Worm (Caenorhabditis elegans) whole organism, L4 larva: ENCODE measurements around the gene srab-10.

ENCODE experiments used
- F26F4.8 ChIP-seq: fragments of 200-800 bp; sonication (Bioruptor generic); conservative IDR thresholded peaks from 2 replicates; pipeline ENCODE4 v1.3.6; 2022; ENCODE audit warnings: missing genetic modification characterization, missing compliant biosample characterization
- F44E2.7 ChIP-seq: fragments of 200-800 bp; sonication (Bioruptor generic); IDR thresholded peaks from 2 replicates; pipeline ENCODE4 v2.1.2; 2022; ENCODE audit warnings: missing genetic modification characterization, missing compliant biosample characterization
- R02D3.7 ChIP-seq: fragments of 150-350 bp; sonication (generic microtip); optimal IDR thresholded peaks from 3 replicates; lab custom pipeline; 2014; ENCODE audit warnings: missing biosample characterization, missing genetic modification characterization
- T20F7.1 ChIP-seq: fragments of 200-800 bp; sonication (Bioruptor generic); optimal IDR thresholded peaks from 2 replicates; lab custom pipeline; 2018; ENCODE audit warnings: mild to moderate bottlenecking, missing genetic modification characterization, missing compliant biosample characterization
- Y105C5A.15 ChIP-seq: fragments of 200-800 bp; sonication (Bioruptor generic); IDR thresholded peaks from 2 replicates; pipeline ENCODE4 v1.3.6; 2022; ENCODE audit warnings: missing genetic modification characterization, missing compliant biosample characterization
- ZK546.5 ChIP-seq, 2 experiments: sonication (generic microtip); optimal IDR thresholded peaks; 2 replicates each; lab custom pipeline; 2017; ENCODE audit warnings: missing biosample characterization in 2 of 2, missing genetic modification characterization in 2 of 2
- aha-1 ChIP-seq: fragments of 150-350 bp; peaks from one replicate; lab custom pipeline; 2014; ENCODE audit warnings: missing biosample characterization, missing genetic modification characterization
- aly-2 ChIP-seq: sonication (generic microtip); optimal IDR thresholded peaks from 2 replicates; lab custom pipeline; 2018; ENCODE audit warnings: missing biosample characterization, missing genetic modification characterization
- ama-1 ChIP-seq: fragments of 150-350 bp; optimal IDR thresholded peaks from 2 replicates; lab custom pipeline; 2014; ENCODE audit warnings: inconsistent platforms, mixed read lengths
- arid-1 ChIP-seq: fragments of 200-800 bp; sonication (Bioruptor generic); conservative IDR thresholded peaks from 2 replicates; pipeline ENCODE4 v1.3.6; 2022; ENCODE audit warnings: missing genetic modification reagents, missing genetic modification characterization, missing compliant biosample characterization
- ceh-32 ChIP-seq: sonication (generic microtip); optimal IDR thresholded peaks from 2 replicates; lab custom pipeline; 2016; ENCODE audit warnings: mild to moderate bottlenecking, missing genetic modification characterization, missing compliant biosample characterization; ENCODE audit not compliant: poor library complexity
- ces-1 ChIP-seq: fragments of 150-350 bp; sonication (generic microtip); optimal IDR thresholded peaks from 4 replicates; lab custom pipeline; 2014; ENCODE audit warnings: missing biosample characterization, missing genetic modification reagents, missing genetic modification characterization
- ctbp-1 ChIP-seq: fragments of 200-800 bp; sonication (Bioruptor generic); IDR thresholded peaks from 2 replicates; pipeline ENCODE4 v1.3.6; 2022; ENCODE audit warnings: missing genetic modification reagents, missing genetic modification characterization, missing compliant biosample characterization
- daf-19 ChIP-seq: fragments of 200-800 bp; sonication (Bioruptor generic); conservative IDR thresholded peaks from 2 replicates; pipeline ENCODE4 v1.3.6; 2022; ENCODE audit warnings: missing genetic modification characterization, missing compliant biosample characterization
- dpl-1 ChIP-seq: fragments of 150-350 bp; optimal IDR thresholded peaks from 2 replicates; lab custom pipeline; 2014; ENCODE audit warnings: missing biosample characterization, missing genetic modification reagents, missing genetic modification characterization
- duxl-1 ChIP-seq: sonication (generic microtip); optimal IDR thresholded peaks from 2 replicates; lab custom pipeline; 2016; ENCODE audit warnings: mild to moderate bottlenecking, missing genetic modification characterization, moderate library complexity, missing compliant biosample characterization; ENCODE audit not compliant: poor library complexity
- egl-27 ChIP-seq: sonication (generic microtip); optimal IDR thresholded peaks from 3 replicates; lab custom pipeline; 2017; ENCODE audit warnings: missing biosample characterization, missing genetic modification reagents, missing genetic modification characterization
- fos-1 ChIP-seq: fragments of 150-350 bp; optimal IDR thresholded peaks from 2 replicates; lab custom pipeline; 2014; ENCODE audit warnings: missing biosample characterization, missing genetic modification characterization
- hlh-11 ChIP-seq: fragments of 200-800 bp; sonication (Bioruptor generic); optimal IDR thresholded peaks from 2 replicates; lab custom pipeline; 2018; ENCODE audit warnings: mild to moderate bottlenecking, missing genetic modification characterization, missing compliant biosample characterization
- hlh-30 ChIP-seq: sonication (generic microtip); optimal IDR thresholded peaks from 2 replicates; lab custom pipeline; 2017; ENCODE audit warnings: antibody characterized with exemption, mild to moderate bottlenecking, missing genetic modification characterization, missing compliant biosample characterization; ENCODE audit not compliant: insufficient read depth
- lim-7 ChIP-seq: fragments of 200-800 bp; sonication (Bioruptor generic); IDR thresholded peaks from 2 replicates; pipeline ENCODE4 v1.3.6; 2022; ENCODE audit warnings: missing genetic modification characterization, missing compliant biosample characterization
- lin-1 ChIP-seq: fragments of 200-800 bp; sonication (Bioruptor generic); IDR thresholded peaks from 2 replicates; pipeline ENCODE4 v1.3.6; 2022; ENCODE audit warnings: missing genetic modification reagents, missing genetic modification characterization, missing compliant biosample characterization
- lin-15B ChIP-seq: fragments of 150-350 bp; sonication (generic microtip); optimal IDR thresholded peaks from 3 replicates; lab custom pipeline; 2014; ENCODE audit warnings: missing biosample characterization, missing genetic modification characterization
- lin-39 ChIP-seq: fragments of 150-350 bp; optimal IDR thresholded peaks from 2 replicates; lab custom pipeline; 2014; ENCODE audit warnings: missing biosample characterization, missing genetic modification reagents, missing genetic modification characterization
- lir-3 ChIP-seq: sonication (generic microtip); optimal IDR thresholded peaks from 2 replicates; lab custom pipeline; 2016; ENCODE audit warnings: mild to moderate bottlenecking, missing genetic modification characterization, missing compliant biosample characterization
- mes-2 ChIP-seq: sonication (generic microtip); optimal IDR thresholded peaks from 2 replicates; lab custom pipeline; 2016; ENCODE audit warnings: missing genotype, mild to moderate bottlenecking, missing genetic modification characterization, missing compliant biosample characterization; ENCODE audit not compliant: poor library complexity, severe bottlenecking
- mxl-3 ChIP-seq: fragments of 200-800 bp; sonication (Bioruptor generic); optimal IDR thresholded peaks from 2 replicates; lab custom pipeline; 2018; ENCODE audit warnings: mild to moderate bottlenecking, missing genetic modification characterization, missing compliant biosample characterization
- nhr-111 ChIP-seq: fragments of 200-800 bp; sonication (Bioruptor generic); optimal IDR thresholded peaks from 2 replicates; lab custom pipeline; 2018; ENCODE audit warnings: mild to moderate bottlenecking, missing genetic modification characterization, missing compliant biosample characterization
- nhr-237 ChIP-seq: sonication (generic microtip); optimal IDR thresholded peaks from 2 replicates; lab custom pipeline; 2017; ENCODE audit warnings: missing biosample characterization, missing genetic modification characterization
- pha-4 ChIP-seq, 2 experiments: fragments of 150-350 bp in 1 of 2; fragments of 200-800 bp in 1 of 2; sonication (Bioruptor generic) in 1 of 2; IDR thresholded peaks in 1 of 2; optimal IDR thresholded peaks in 1 of 2; 2 replicates each; pipeline versions ENCODE4 v1.3.6 to Lab custom; 2014 to 2022; ENCODE audit warnings: missing genetic modification characterization in 2 of 2, missing genetic modification reagents in 2 of 2, missing biosample characterization in 1 of 2, missing compliant biosample characterization in 1 of 2
- php-3 ChIP-seq: fragments of 200-800 bp; sonication (Bioruptor generic); IDR thresholded peaks from 2 replicates; pipeline ENCODE4 v1.3.6; 2022; ENCODE audit warnings: missing genetic modification reagents, missing genetic modification characterization, missing compliant biosample characterization
- pqm-1 ChIP-seq: sonication (generic microtip); optimal IDR thresholded peaks from 2 replicates; lab custom pipeline; 2017; ENCODE audit warnings: missing biosample characterization, missing genetic modification characterization
- skn-1 ChIP-seq: fragments of 150-350 bp; optimal IDR thresholded peaks from 2 replicates; lab custom pipeline; 2014; ENCODE audit warnings: missing biosample characterization, missing genetic modification characterization
- snpc-4 ChIP-seq: fragments of 150-350 bp; optimal IDR thresholded peaks from 2 replicates; lab custom pipeline; 2014; ENCODE audit warnings: missing biosample characterization, missing genetic modification characterization
- spr-1 ChIP-seq: sonication (generic microtip); optimal IDR thresholded peaks from 2 replicates; lab custom pipeline; 2016; ENCODE audit warnings: mild to moderate bottlenecking, missing genetic modification characterization, missing compliant biosample characterization
- tag-97 ChIP-seq: fragments of 200-800 bp; sonication (Bioruptor generic); IDR thresholded peaks from 2 replicates; pipeline ENCODE4 v1.3.6; 2022; ENCODE audit warnings: missing genetic modification characterization, missing compliant biosample characterization
- unc-130 ChIP-seq: sonication (generic microtip); optimal IDR thresholded peaks from 2 replicates; lab custom pipeline; 2016; ENCODE audit warnings: missing genetic modification reagents, missing genetic modification characterization, missing compliant biosample characterization
- unc-39 ChIP-seq: sonication (generic microtip); optimal IDR thresholded peaks from 2 replicates; lab custom pipeline; 2017; ENCODE audit warnings: missing biosample characterization, missing genetic modification characterization
- vab-7 ChIP-seq: fragments of 200-800 bp; sonication (Bioruptor generic); IDR thresholded peaks from 2 replicates; pipeline ENCODE4 v1.3.6; 2022; ENCODE audit warnings: missing genetic modification reagents, missing genetic modification characterization, missing compliant biosample characterization
- zip-2 ChIP-seq: fragments of 150-350 bp; optimal IDR thresholded peaks from 2 replicates; lab custom pipeline; 2014; ENCODE audit warnings: missing biosample characterization, missing genetic modification characterization
- ztf-7 ChIP-seq: fragments of 150-350 bp; optimal IDR thresholded peaks from 2 replicates; lab custom pipeline; 2014; ENCODE audit warnings: missing biosample characterization, missing genetic modification characterization

Gene srab-10

DNA sequence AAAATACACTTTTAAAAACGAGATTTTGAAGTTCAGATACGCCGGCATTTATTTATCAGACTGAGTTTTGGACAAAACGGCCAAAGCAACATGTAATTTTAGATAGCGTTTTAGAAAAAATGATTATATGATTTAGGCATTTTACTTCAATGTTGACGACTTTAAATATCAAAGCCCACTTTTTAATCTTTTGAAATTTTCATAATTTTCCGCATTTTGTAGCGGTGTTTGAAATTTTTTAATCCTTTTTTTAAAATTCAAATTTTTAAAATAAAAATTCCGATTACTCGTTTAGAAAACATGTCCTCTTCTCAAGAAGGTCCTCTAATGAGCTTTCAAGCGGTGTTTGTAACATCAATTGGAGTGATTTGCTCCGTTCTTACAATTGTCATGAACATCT is 25.4 kb upstream of the srab-10 start, which contains the start of gene srbc-6:
srbc-6 (plus strand) TSS at position 301 of the 400 bp plus-strand sequence.
- TF ChIP-seq mes-2 (tag; lab: Kevin White, UChicago) (no peak), lin-15B (tag; lab: Kevin White, UChicago) (no peak), php-3 (GFP tag; lab: Robert Waterston, UW) (no peak), pha-4 (GFP tag; IDR thresholded peaks at IDR 0.05; lab: Robert Waterston, UW) (no peak), pha-4 (tag; optimal IDR thresholded peaks at IDR 0.05; lab: Kevin White, UChicago) (no peak), snpc-4 (tag; lab: Kevin White, UChicago) (no peak), ztf-7 (tag; lab: Kevin White, UChicago) (no peak), F26F4.8 (GFP tag; lab: Robert Waterston, UW) (no peak), ceh-32 (tag; lab: Kevin White, UChicago) (no peak), dpl-1 (GFP tag; lab: Kevin White, UChicago) (no peak), R02D3.7 (tag; lab: Kevin White, UChicago) (no peak), Y105C5A.15 (GFP tag; lab: Robert Waterston, UW) (no peak), fos-1 (no peak), ZK546.5 (tag; optimal IDR thresholded peaks at IDR 0.05; lab: Kevin White, UChicago) (no peak)

ce11 chrV:3168650-3169049 is 24.3 kb upstream of the srab-10 start, which contains the start of gene C36C5.15:
C36C5.15 (minus strand) TSS chrV:3168750.
- no peak for TF ChIP-seq pqm-1 (tag; lab: Kevin White, UChicago)
- no peak for TF ChIP-seq lin-15B (tag; lab: Kevin White, UChicago)
- no peak for TF ChIP-seq skn-1 (tag; lab: Kevin White, UChicago)
- no peak for TF ChIP-seq ces-1 (GFP tag; lab: Kevin White, UChicago)
- TF ChIP-seq vab-7 (GFP tag; lab: Robert Waterston, UW), result no peak
- TF ChIP-seq spr-1, result no peak
- TF ChIP-seq F44E2.7, result no peak
- no peak for TF ChIP-seq lin-39 (tag; lab: Kevin White, UChicago)
- TF ChIP-seq ctbp-1, result no peak
- no peak for TF ChIP-seq lin-1 (GFP tag; lab: Robert Waterston, UW)
- TF ChIP-seq daf-19, result no peak
- TF ChIP-seq php-3 (GFP tag; lab: Robert Waterston, UW), result no peak
- TF ChIP-seq zip-2 (tag; lab: Kevin White, UChicago), result no peak

DNA sequence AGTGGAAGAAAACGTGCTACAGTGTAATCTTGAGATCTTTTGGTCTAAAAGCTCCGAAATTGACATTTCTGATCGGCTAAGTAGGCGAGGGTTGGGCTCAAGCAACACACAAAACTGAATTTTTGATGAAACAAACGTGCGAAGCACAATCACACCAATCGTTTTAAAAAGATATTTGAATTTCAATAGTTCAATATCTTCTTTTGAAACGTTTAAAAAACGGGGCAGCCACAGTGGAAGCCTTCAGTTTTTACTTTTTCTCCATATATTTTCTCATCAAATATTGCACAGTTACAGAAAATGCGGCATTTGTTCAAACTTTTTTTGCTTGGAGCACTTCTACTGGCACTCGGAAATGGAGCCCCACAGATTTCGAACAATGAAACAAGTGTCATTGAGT is 21.9 kb upstream of the srab-10 start, which contains the start of gene C36C5.4:
C36C5.4 (plus strand) TSS at position 301 of the 400 bp plus-strand sequence.
- TF ChIP-seq nhr-111 (no peak), unc-39 (tag; lab: Kevin White, UChicago) (no peak), nhr-237 (tag; lab: Kevin White, UChicago) (no peak), ama-1 (lab: Kevin White, UChicago) (no peak), lim-7 (GFP tag; lab: Robert Waterston, UW) (no peak), tag-97 (GFP tag; lab: Robert Waterston, UW) (no peak)

ce11 chrV:3165438-3165837 is 21.0 kb upstream of the srab-10 start, which contains the start of gene C36C5.14:
C36C5.14 (minus strand) TSS chrV:3165538.
- TF ChIP-seq F44E2.7 (no peak), hlh-11 (tag; lab: Kevin White, UChicago) (no peak), egl-27 (no peak), tag-97 (GFP tag; lab: Robert Waterston, UW) (no peak), lir-3 (no peak), aly-2 (tag; lab: Kevin White, UChicago) (no peak), lim-7 (GFP tag; lab: Robert Waterston, UW) (no peak), daf-19 (no peak), mxl-3 (GFP tag; lab: Kevin White, UChicago) (no peak), hlh-30 (tag; lab: Kevin White, UChicago) (no peak), arid-1 (GFP tag; lab: Robert Waterston, UW) (no peak), unc-130 (GFP tag; lab: Kevin White, UChicago) (no peak), duxl-1 (tag; lab: Kevin White, UChicago) (no peak), aha-1 (tag; lab: Kevin White, UChicago) (no peak), spr-1 (no peak), ztf-7 (tag; lab: Kevin White, UChicago) (no peak), lin-1 (GFP tag; lab: Robert Waterston, UW) (no peak), T20F7.1 (no peak)
